Worm (Caenorhabditis elegans) whole organism, young adult: Measurements from ENCODE around the gene ZK896.1.

Experiments
- B0019.2 ChIP-seq: fragments of 200-800 bp; sonication (Bioruptor generic); conservative IDR thresholded peaks from 2 replicates; pipeline ENCODE4 v1.3.6; 2022; ENCODE audit warnings: missing genetic modification reagents, missing genetic modification characterization, missing compliant biosample characterization
- D2030.7 ChIP-seq: fragments of 200-800 bp; sonication (Bioruptor generic); IDR thresholded peaks from 2 replicates; pipeline ENCODE4 v1.3.6; 2022; ENCODE audit warnings: missing genetic modification reagents, missing genetic modification characterization, missing compliant biosample characterization
- Y79H2A.3 ChIP-seq: fragments of 200-800 bp; sonication (Bioruptor generic); conservative IDR thresholded peaks from 2 replicates; pipeline ENCODE4 v1.3.6; 2022; ENCODE audit warnings: missing genetic modification reagents, missing genetic modification characterization, missing compliant biosample characterization
- Y95B8A.8 ChIP-seq: fragments of 200-800 bp; sonication (Bioruptor generic); IDR thresholded peaks from 2 replicates; pipeline ENCODE4 v1.3.6; 2022; ENCODE audit warnings: missing genetic modification reagents, missing genetic modification characterization, missing compliant biosample characterization
- akir-1 ChIP-seq: fragments of 200-800 bp; sonication (Bioruptor generic); optimal IDR thresholded peaks from 2 replicates; lab custom pipeline; 2018; ENCODE audit warnings: mild to moderate bottlenecking, missing genetic modification characterization, moderate library complexity, missing compliant biosample characterization
- ama-1 ChIP-seq, 3 experiments: fragments of 150-350 bp in 1 of 3; sonication (generic microtip) in 2 of 3; optimal IDR thresholded peaks; 2 replicates each; lab custom pipeline; 2014 to 2018; ENCODE audit warnings: missing biosample characterization in 2 of 3, missing genetic modification characterization in 2 of 3, missing genetic modification reagents in 2 of 3
- aptf-2 ChIP-seq: fragments of 200-800 bp; sonication (Bioruptor generic); conservative IDR thresholded peaks from 2 replicates; pipeline ENCODE4 v1.3.6; 2022; ENCODE audit warnings: missing genetic modification reagents, missing genetic modification characterization, missing compliant biosample characterization
- aptf-3 ChIP-seq: fragments of 200-800 bp; sonication (Bioruptor generic); IDR thresholded peaks from 2 replicates; pipeline ENCODE4 v1.3.6; 2022; ENCODE audit warnings: missing genetic modification characterization, missing compliant biosample characterization
- attf-5 ChIP-seq: fragments of 200-800 bp; sonication (Bioruptor generic); optimal IDR thresholded peaks from 2 replicates; lab custom pipeline; 2018; ENCODE audit warnings: mild to moderate bottlenecking, missing genetic modification characterization, missing compliant biosample characterization
- bed-2 ChIP-seq: fragments of 200-800 bp; sonication (Bioruptor generic); IDR thresholded peaks from 2 replicates; pipeline ENCODE4 v1.3.6; 2022; ENCODE audit warnings: missing genetic modification reagents, missing genetic modification characterization, missing compliant biosample characterization
- cebp-1 ChIP-seq, 2 experiments: fragments of 200-800 bp in 1 of 2; sonication (Bioruptor generic) in 1 of 2; sonication (generic microtip) in 1 of 2; IDR thresholded peaks in 1 of 2; optimal IDR thresholded peaks in 1 of 2; 2 replicates each; pipeline versions ENCODE4 v1.3.6 to Lab custom; 2017 to 2022; ENCODE audit warnings: missing compliant biosample characterization in 2 of 2, missing genetic modification characterization in 2 of 2, mild to moderate bottlenecking in 1 of 2, missing genetic modification reagents in 1 of 2, moderate library complexity in 1 of 2
- cebp-2 ChIP-seq: fragments of 200-800 bp; sonication (Bioruptor generic); IDR thresholded peaks from 2 replicates; pipeline ENCODE4 v1.3.6; 2022; ENCODE audit warnings: missing genetic modification characterization, missing compliant biosample characterization
- ceh-100 ChIP-seq: fragments of 200-800 bp; sonication (Bioruptor generic); IDR thresholded peaks from 2 replicates; pipeline ENCODE4 v1.3.6; 2022; ENCODE audit warnings: missing genetic modification reagents, missing genetic modification characterization, missing compliant biosample characterization
- ceh-27 ChIP-seq: fragments of 200-800 bp; sonication (Bioruptor generic); optimal IDR thresholded peaks from 2 replicates; lab custom pipeline; 2018; ENCODE audit warnings: mild to moderate bottlenecking, missing genetic modification characterization, moderate library complexity, missing compliant biosample characterization
- ceh-58 ChIP-seq: fragments of 200-800 bp; sonication (Bioruptor generic); IDR thresholded peaks from 2 replicates; pipeline ENCODE4 v1.3.6; 2022; ENCODE audit warnings: missing genetic modification characterization, missing compliant biosample characterization
- efl-1 ChIP-seq: fragments of 150-350 bp; optimal IDR thresholded peaks from 2 replicates; lab custom pipeline; 2014; ENCODE audit warnings: missing biosample characterization, missing genetic modification reagents, missing genetic modification characterization
- egl-18 ChIP-seq: fragments of 200-800 bp; sonication (Bioruptor generic); IDR thresholded peaks from 2 replicates; pipeline ENCODE4 v1.3.6; 2022; ENCODE audit warnings: missing genetic modification reagents, missing genetic modification characterization, missing compliant biosample characterization
- ekl-4 ChIP-seq: fragments of 200-800 bp; sonication (Bioruptor generic); IDR thresholded peaks from 2 replicates; pipeline ENCODE4 v1.3.6; 2022; ENCODE audit warnings: missing genetic modification reagents, missing genetic modification characterization, missing compliant biosample characterization
- ets-4 ChIP-seq: fragments of 200-800 bp; sonication (Bioruptor generic); optimal IDR thresholded peaks from 2 replicates; lab custom pipeline; 2018; ENCODE audit warnings: mild to moderate bottlenecking, missing genetic modification characterization, missing compliant biosample characterization
- gei-17 ChIP-seq: fragments of 200-800 bp; sonication (Bioruptor generic); optimal IDR thresholded peaks from 2 replicates; lab custom pipeline; 2018; ENCODE audit warnings: mild to moderate bottlenecking, missing genetic modification characterization, missing compliant biosample characterization
- hlh-12 ChIP-seq: sonication (generic microtip); optimal IDR thresholded peaks from 2 replicates; lab custom pipeline; 2016; ENCODE audit warnings: missing genetic modification characterization, missing compliant biosample characterization
- let-526 ChIP-seq: fragments of 200-800 bp; sonication (Bioruptor generic); IDR thresholded peaks from 2 replicates; pipeline ENCODE4 v1.3.6; 2022; ENCODE audit warnings: missing genetic modification reagents, missing genetic modification characterization, missing compliant biosample characterization
- let-607 ChIP-seq, 2 experiments: fragments of 200-800 bp in 1 of 2; sonication (Bioruptor generic) in 1 of 2; sonication (generic microtip) in 1 of 2; optimal IDR thresholded peaks; 2 replicates each; lab custom pipeline; 2016 to 2018; ENCODE audit warnings: mild to moderate bottlenecking in 2 of 2, missing compliant biosample characterization in 2 of 2, missing genetic modification characterization in 2 of 2, moderate library complexity in 2 of 2, missing genotype in 1 of 2
- lin-35 ChIP-seq, 3 experiments: fragments of 150-350 bp in 2 of 3; sonication (generic microtip) in 1 of 3; optimal IDR thresholded peaks; 2 replicates each; lab custom pipeline; 2014 to 2018; ENCODE audit warnings: missing biosample characterization in 3 of 3, missing genetic modification characterization in 3 of 3, missing genetic modification reagents in 3 of 3
- madf-3 ChIP-seq: fragments of 200-800 bp; sonication (Bioruptor generic); IDR thresholded peaks from 2 replicates; pipeline ENCODE4 v1.3.6; 2022; ENCODE audit warnings: missing genetic modification reagents, missing genetic modification characterization, missing compliant biosample characterization
- mcd-1 ChIP-seq: fragments of 200-800 bp; sonication (Bioruptor generic); IDR thresholded peaks from 2 replicates; pipeline ENCODE4 v1.3.6; 2022; ENCODE audit warnings: missing genetic modification reagents, missing genetic modification characterization, missing compliant biosample characterization
- mel-28 ChIP-seq: sonication (generic microtip); optimal IDR thresholded peaks from 2 replicates; lab custom pipeline; 2016; ENCODE audit warnings: borderline replicate concordance, mild to moderate bottlenecking, missing genetic modification characterization, missing compliant biosample characterization
- nfya-1 ChIP-seq: sonication (generic microtip); optimal IDR thresholded peaks from 2 replicates; lab custom pipeline; 2017; ENCODE audit warnings: antibody characterized with exemption, missing compliant biosample characterization, missing genetic modification characterization, borderline replicate concordance; ENCODE audit not compliant: insufficient read depth
- nhr-27 ChIP-seq: fragments of 200-800 bp; sonication (Bioruptor generic); optimal IDR thresholded peaks from 2 replicates; lab custom pipeline; 2018; ENCODE audit warnings: mild to moderate bottlenecking, missing genetic modification characterization, moderate library complexity, missing compliant biosample characterization
- nhr-80 ChIP-seq: sonication (generic microtip); optimal IDR thresholded peaks from 2 replicates; lab custom pipeline; 2016; ENCODE audit warnings: missing genetic modification characterization, missing compliant biosample characterization
- rcor-1 ChIP-seq: fragments of 200-800 bp; sonication (Bioruptor generic); IDR thresholded peaks from 2 replicates; pipeline ENCODE4 v1.3.6; 2022; ENCODE audit warnings: missing genetic modification reagents, missing genetic modification characterization, missing compliant biosample characterization
- rpc-1 ChIP-seq, 2 experiments: fragments of 150-350 bp in 1 of 2; sonication (generic microtip) in 1 of 2; optimal IDR thresholded peaks; 2 replicates each; lab custom pipeline; 2014 to 2018; ENCODE audit warnings: missing biosample characterization in 1 of 2, missing genetic modification characterization in 1 of 2, missing genetic modification reagents in 1 of 2, missing genotype in 1 of 2
- snpc-3.4 ChIP-seq: sonication (generic microtip); optimal IDR thresholded peaks from 2 replicates; lab custom pipeline; 2017; ENCODE audit warnings: missing genetic modification characterization, mild to moderate bottlenecking, missing compliant biosample characterization, antibody characterized with exemption, moderate library complexity, missing genotype, missing genetic modification reagents
- snpc-4 ChIP-seq, 5 experiments: fragments of 150-350 bp in 1 of 5; sonication (generic microtip) in 4 of 5; optimal IDR thresholded peaks; 2 replicates each; lab custom pipeline; 2014 to 2018; ENCODE audit warnings: missing genetic modification characterization in 5 of 5, missing biosample characterization in 3 of 5, antibody characterized with exemption in 2 of 5, mild to moderate bottlenecking in 2 of 5, missing compliant biosample characterization in 2 of 5, missing genotype in 2 of 5, moderate library complexity in 2 of 5, missing genetic modification reagents in 1 of 5
- somi-1 ChIP-seq: fragments of 200-800 bp; sonication (Bioruptor generic); optimal IDR thresholded peaks from 2 replicates; lab custom pipeline; 2018; ENCODE audit warnings: mild to moderate bottlenecking, missing genetic modification characterization, missing compliant biosample characterization
- unc-62 ChIP-seq: fragments of 150-350 bp; optimal IDR thresholded peaks from 2 replicates; lab custom pipeline; 2014; ENCODE audit warnings: missing biosample characterization, missing genetic modification reagents, missing genetic modification characterization
- zim-3 ChIP-seq: sonication (generic microtip); optimal IDR thresholded peaks from 2 replicates; lab custom pipeline; 2017; ENCODE audit warnings: mild to moderate bottlenecking, missing genetic modification characterization, moderate library complexity, missing compliant biosample characterization
- ztf-26 ChIP-seq: sonication (generic microtip); optimal IDR thresholded peaks from 2 replicates; lab custom pipeline; 2017; ENCODE audit warnings: missing genetic modification characterization, missing compliant biosample characterization

ZK896.1 gene

DNA sequence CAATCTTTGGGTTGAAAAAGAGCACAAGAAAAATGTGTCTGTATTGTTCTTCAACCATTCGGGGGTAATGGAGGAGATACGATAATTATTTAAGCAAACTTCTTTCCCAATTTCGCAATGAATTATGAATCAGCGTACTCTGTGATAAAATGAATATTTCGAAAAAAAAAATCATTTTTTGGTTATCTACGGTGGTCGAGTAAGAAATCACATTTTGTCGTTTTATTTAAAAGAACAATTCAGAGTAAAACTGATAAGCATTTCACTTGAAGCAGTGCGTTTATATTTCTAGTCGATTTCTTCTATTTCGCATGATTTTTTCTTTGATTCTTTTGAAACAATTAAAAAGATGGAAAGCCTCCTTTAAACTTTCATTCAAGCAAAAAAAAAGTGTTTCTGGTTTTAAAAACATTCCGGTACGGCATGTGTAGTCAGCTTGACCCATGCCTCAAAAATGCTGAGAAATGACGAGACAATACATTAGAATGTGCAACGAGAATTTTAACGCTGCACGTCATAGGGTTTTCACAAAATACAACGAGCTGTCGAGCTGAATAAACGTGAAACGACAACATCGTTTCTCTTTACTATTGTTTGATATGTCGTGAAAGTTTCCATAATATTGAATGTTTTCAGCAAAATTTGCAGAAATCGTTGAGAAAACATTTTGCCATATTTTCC is 27.4 kb upstream of the ZK896.1 start, which contains the start of gene K08D8.2:
Gene K08D8.2 (plus strand): TSS at position 631 of the 681 bp plus-strand sequence.
- TF ChIP-seq attf-5 (GFP tag; lab: Kevin White, UChicago) (no peak), cebp-1 (GFP tag; IDR thresholded peaks at IDR 0.05; lab: Robert Waterston, UW) (0 out of 2 replicates have a peak, but pooled peaks have one; percentile 23), cebp-1 (tag; optimal IDR thresholded peaks at IDR 0.05; lab: Kevin White, UChicago) (peak; percentile 10), D2030.7 (no peak), B0019.2 (GFP tag; lab: Robert Waterston, UW) (no peak), ekl-4 (no peak), egl-18 (no peak), nhr-27 (tag; lab: Kevin White, UChicago) (no peak), hlh-12 (tag; lab: Kevin White, UChicago) (no peak), ztf-26 (tag; lab: Kevin White, UChicago) (no peak), mcd-1 (no peak), ceh-58 (GFP tag; lab: Robert Waterston, UW) (no peak), rpc-1 (optimal IDR thresholded peaks at IDR 0.05; lab: Kevin White, UChicago) (no peak), rpc-1 (tag; optimal IDR thresholded peaks at IDR 0.05; lab: Kevin White, UChicago) (no peak), rcor-1 (no peak), mel-28 (tag; lab: Kevin White, UChicago) (no peak), somi-1 (GFP tag; lab: Kevin White, UChicago) (no peak), nhr-80 (tag; lab: Kevin White, UChicago) (peak; percentile 37)

DNA sequence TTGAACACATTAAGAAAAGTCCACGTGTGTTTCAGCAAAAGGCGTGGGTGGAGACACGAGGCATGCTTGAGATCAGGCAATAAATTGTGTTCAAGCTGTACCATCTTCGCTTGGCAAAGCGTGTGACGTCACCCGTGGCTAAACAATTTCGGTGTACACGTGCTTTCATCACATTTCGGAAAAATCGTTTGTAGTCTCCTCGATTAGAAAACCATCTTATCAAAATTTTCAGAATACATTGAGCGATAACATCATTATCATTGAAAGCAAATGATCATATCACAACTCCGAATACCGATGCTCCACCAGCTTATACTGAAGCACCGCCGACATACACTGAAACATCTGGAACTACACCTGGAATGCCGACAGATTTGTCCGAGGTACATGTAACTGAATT is 26.4 kb upstream of the ZK896.1 start:
- TF ChIP-seq mcd-1 (no peak), nhr-80 (tag; lab: Kevin White, UChicago) (peak; percentile 18)

DNA sequence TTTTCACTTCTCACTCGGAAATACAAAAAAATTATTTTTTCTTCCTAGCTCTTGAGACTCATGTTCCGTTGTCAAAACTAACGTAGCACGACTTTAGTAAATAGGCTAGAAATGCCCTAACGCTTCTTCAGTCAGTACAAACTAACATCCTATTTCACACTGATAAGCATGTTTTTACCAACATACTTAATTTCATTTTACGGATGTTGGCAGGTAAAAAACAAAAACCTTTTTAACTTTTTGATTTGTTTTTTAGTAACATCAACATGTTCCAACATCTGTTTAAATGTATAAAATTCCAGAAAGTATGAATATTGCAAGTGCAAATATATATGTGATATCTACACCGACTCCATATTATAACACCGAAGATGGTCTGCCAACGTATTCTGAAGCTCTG is 25.1 kb upstream of the ZK896.1 start, which contains the start of gene K08D8.10:
Gene K08D8.10 (plus strand): TSS at position 301 of the 400 bp plus-strand sequence.
- TF ChIP-seq snpc-4 (GFP tag; optimal IDR thresholded peaks at IDR 0.05; lab: Kevin White, UChicago) (no peak), snpc-4 (tag; optimal IDR thresholded peaks at IDR 0.05; lab: Kevin White, UChicago) (no peak), Y79H2A.3 (GFP tag; lab: Robert Waterston, UW) (no peak), akir-1 (GFP tag; lab: Kevin White, UChicago) (no peak), madf-3 (no peak), ceh-100 (GFP tag; lab: Robert Waterston, UW) (no peak), efl-1 (no peak), rcor-1 (no peak), Y95B8A.8 (GFP tag; lab: Robert Waterston, UW) (no peak), let-607 (tag; optimal IDR thresholded peaks at IDR 0.05; lab: Kevin White, UChicago) (no peak), ceh-27 (GFP tag; lab: Kevin White, UChicago) (no peak), unc-62 (GFP tag; lab: Kevin White, UChicago) (no peak), aptf-2 (no peak)
- TF ChIP-seq, all 124 proteins: peak for 0

DNA sequence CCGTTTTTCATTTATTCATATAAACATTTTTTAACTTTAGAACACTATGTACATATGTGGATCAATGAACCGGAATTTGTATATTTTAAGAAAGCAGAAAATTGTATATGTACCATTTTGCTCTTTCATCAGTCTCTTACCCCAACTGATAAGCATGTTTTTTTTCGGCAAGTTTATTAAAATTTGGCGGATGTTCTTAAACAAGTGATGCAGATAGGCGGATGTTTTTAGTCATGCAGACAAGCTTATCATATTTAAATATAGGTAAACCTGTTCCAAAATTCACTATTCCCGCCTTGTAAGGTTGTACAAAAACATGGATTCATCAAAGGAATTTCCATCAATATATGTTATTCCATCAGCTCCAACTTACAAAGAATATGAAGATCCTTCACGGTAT is 24.2 kb upstream of the ZK896.1 start, which contains the start of gene K08D8.9:
Gene K08D8.9 (plus strand): TSS at position 301 of the 400 bp plus-strand sequence.
- TF ChIP-seq gei-17 (GFP tag; lab: Kevin White, UChicago) (no peak), bed-2 (GFP tag; lab: Robert Waterston, UW) (no peak), zim-3 (tag; lab: Kevin White, UChicago) (no peak), nhr-80 (tag; lab: Kevin White, UChicago) (no peak), cebp-2 (no peak), mel-28 (tag; lab: Kevin White, UChicago) (no peak), snpc-3.4 (tag; lab: Kevin White, UChicago) (no peak), B0019.2 (GFP tag; lab: Robert Waterston, UW) (no peak), aptf-3 (GFP tag; lab: Robert Waterston, UW) (no peak), somi-1 (GFP tag; lab: Kevin White, UChicago) (no peak), ets-4 (GFP tag; lab: Kevin White, UChicago) (no peak), let-526 (GFP tag; lab: Robert Waterston, UW) (no peak), lin-35 (GFP tag; optimal IDR thresholded peaks at IDR 0.05; lab: Kevin White, UChicago) (no peak), nfya-1 (tag; lab: Kevin White, UChicago) (no peak), ama-1 (optimal IDR thresholded peaks at IDR 0.05; lab: Kevin White, UChicago) (no peak), ama-1 (GFP tag; optimal IDR thresholded peaks at IDR 0.05; lab: Kevin White, UChicago) (no peak), attf-5 (GFP tag; lab: Kevin White, UChicago) (no peak)
